Worm (Caenorhabditis elegans) whole organism, dauer: ENCODE data around the gene T22F7.1.

ENCODE experiments used
- unc-62 ChIP-seq: sonication (generic microtip); optimal IDR thresholded peaks from 2 replicates; lab custom pipeline; 2017; ENCODE audit warnings: missing biosample characterization, missing genetic modification reagents, missing genetic modification characterization

T22F7.1 gene

DNA sequence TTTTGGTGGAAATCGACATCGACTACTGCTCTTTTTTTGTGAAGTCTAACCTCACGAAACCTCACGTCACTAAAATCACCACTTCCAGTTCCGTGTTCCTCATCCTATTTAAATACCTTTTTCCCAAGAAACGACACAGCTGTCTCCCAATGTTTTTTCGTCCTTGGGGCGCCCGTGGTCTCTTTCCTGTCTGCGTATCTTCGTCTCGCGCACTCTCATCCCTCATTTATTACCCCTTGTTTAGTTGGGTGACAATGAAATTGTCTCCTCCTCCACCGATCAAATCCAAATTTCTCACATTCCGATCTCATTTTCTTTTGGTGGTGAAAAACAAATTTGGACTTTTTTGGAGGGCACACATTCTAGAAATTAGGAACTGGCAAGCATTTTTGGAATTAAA, 22.9 kb downstream of the T22F7.1 start:
- TF ChIP-seq unc-62 (GFP tag; lab: Kevin White, UChicago) = no peak

DNA sequence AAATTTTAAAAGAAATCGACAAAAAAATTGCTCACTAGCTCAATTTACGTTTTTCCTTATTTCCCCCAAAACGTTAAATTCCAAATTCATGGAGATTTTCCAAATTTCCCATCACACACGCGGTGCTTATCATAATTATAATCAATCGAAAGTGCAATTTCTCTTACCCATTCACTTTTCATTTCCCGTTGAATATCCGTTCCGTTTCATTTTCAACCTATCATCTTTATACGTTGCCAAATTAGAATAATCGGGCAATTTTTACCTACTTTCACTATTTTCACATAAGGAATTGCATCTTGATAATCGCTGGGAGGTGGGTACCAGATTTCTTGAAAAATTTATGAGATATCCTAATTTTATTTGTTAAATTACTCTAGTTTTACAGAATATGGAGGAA, 26.9 kb downstream of the T22F7.1 start:
- no peak for TF ChIP-seq unc-62 (GFP tag; lab: Kevin White, UChicago)

DNA sequence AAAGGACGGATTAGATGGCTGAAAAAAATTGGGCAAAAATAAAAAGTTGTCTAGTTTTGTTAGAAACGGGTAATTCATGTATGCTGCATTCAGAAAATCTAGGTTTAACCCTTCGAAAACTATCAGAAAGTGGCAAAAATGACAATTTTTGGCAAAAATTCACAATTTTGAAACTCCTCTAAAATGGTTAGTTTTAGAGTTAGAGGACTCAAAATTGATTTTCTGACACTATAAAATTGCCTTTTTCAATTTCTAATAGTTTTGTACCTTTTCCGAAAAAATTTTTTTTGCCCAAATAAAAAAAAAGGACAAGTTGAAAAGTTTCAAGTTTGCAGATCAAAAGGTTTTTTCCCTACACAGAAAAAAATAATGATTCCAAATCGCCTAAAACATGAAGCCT, 34.7 kb downstream of the T22F7.1 start:
- TF ChIP-seq unc-62 (GFP tag; lab: Kevin White, UChicago) = no peak

DNA sequence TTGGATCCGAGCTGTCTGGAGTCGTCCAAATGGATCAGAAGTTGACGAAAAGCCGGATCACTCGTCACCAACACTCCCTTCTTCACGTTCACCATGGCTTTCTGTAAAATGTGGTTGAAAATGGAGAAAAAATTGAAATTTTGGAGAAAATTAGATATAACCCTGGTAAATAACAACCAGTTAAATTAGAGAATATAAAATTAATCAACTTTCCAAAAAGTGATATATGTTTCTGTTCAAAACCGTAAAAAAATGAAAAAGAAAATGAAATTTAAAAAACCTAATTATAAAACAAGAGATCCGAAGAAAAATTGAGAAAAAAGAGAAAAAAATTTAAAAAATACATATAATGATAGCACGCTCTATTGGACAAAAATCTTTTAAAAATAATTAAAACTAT, 35.6 kb downstream of the T22F7.1 start, which contains the start of gene gtf-2H5:
TSS of gene gtf-2H5 (minus strand) at position 101 of the 400 bp plus-strand sequence.
- TF ChIP-seq unc-62 (GFP tag; lab: Kevin White, UChicago) = no peak

DNA sequence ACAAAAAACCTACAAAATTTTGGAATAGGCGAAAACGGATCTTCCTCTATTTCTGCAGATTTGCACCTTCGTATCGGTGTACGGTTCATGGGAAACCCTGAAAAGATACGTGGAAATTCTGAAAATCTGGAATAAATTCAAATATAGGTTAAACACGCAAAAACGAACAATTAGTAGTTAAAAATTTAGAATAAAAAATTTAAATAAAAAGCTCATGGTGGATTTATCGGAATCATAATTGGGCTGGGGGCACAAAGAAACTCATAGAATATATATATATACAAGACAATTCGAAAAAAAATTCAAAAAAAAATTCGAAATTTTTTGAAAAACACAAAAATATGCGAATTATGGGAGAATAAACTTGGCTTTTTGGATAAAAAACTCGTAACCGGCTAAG, 45.1 kb downstream of the T22F7.1 start, which contains the start of gene helq-1:
TSS of gene helq-1 (minus strand) at position 101 of the 400 bp plus-strand sequence.
- TF ChIP-seq unc-62 (GFP tag; lab: Kevin White, UChicago) = no peak

DNA sequence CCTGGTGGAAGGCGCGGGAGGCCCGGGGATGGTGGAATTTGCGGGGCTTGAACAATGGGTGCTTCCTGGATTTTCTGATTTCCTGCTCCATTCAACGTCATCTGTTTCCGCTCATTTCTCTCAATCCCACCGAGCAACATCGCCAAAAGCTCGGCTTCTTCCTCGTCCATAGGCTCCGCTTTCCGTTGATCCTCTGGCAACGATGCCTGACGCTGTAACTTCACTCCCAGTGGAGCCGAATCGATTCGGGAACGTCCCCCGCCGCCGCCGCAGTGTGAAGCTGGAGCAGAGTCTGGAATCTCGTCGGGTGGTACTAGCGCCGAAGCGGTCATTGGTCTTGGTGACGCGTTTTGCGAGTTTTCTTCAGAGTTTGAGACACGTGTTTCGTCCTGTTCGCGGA, 53.6 kb downstream of the T22F7.1 start:
- TF ChIP-seq unc-62 (GFP tag; lab: Kevin White, UChicago) = no peak
